Worm (Caenorhabditis elegans) whole organism, early embryonic: ENCODE measurements around the gene mars-1.

ENCODE experiments used
- ceh-13 ChIP-seq: fragments of 200-800 bp; sonication (Bioruptor generic); optimal IDR thresholded peaks from 2 replicates; lab custom pipeline; 2018; ENCODE audit warnings: mild to moderate bottlenecking, missing genetic modification characterization, missing compliant biosample characterization
- pes-1 ChIP-seq: fragments of 200-800 bp; sonication (Bioruptor generic); IDR thresholded peaks from 2 replicates; pipeline ENCODE4 v1.3.6; 2022; ENCODE audit warnings: missing genetic modification reagents, missing genetic modification characterization, missing compliant biosample characterization
- tra-4 ChIP-seq: sonication (generic microtip); optimal IDR thresholded peaks from 2 replicates; lab custom pipeline; 2017; ENCODE audit warnings: missing genetic modification characterization, missing compliant biosample characterization

- TF ChIP-seq pes-1 (GFP tag; lab: Robert Waterston, UW) (no peak), tra-4 (tag; lab: Kevin White, UChicago) (no peak), ceh-13 (GFP tag; lab: Kevin White, UChicago) (no peak)
Observed at ce11 chrIV:11640915-11641314, 5.6 kb upstream of the mars-1 start, which contains the start of gene ttr-50.
